Fruit fly (Drosophila melanogaster) whole organism, embryonic: ENCODE measurements around the gene CG33490.

Source experiments
- CG11398 ChIP-seq: fragments of 200-800 bp; sonication (Bioruptor generic); optimal IDR thresholded peaks from 2 replicates; lab custom pipeline; 2016; ENCODE audit warnings: missing biosample characterization, missing genetic modification characterization
- CG13624 ChIP-seq: fragments of 200-800 bp; sonication (Bioruptor generic); optimal IDR thresholded peaks from 2 replicates; lab custom pipeline; 2016; ENCODE audit warnings: missing biosample characterization, missing genetic modification characterization
- CG15514 ChIP-seq: fragments of 200-800 bp; sonication (Bioruptor generic); optimal IDR thresholded peaks from 3 replicates; lab custom pipeline; 2017; ENCODE audit warnings: missing biosample characterization, missing genetic modification characterization, mild to moderate bottlenecking, moderate library complexity, missing genetic modification reagents
- CG15696 ChIP-seq: fragments of 200-800 bp; sonication (Bioruptor generic); optimal IDR thresholded peaks from 2 replicates; lab custom pipeline; 2019; ENCODE audit warnings: missing biosample characterization, mild to moderate bottlenecking, missing genetic modification characterization, moderate library complexity
- CG16813 ChIP-seq: fragments of 200-800 bp; sonication (Bioruptor generic); IDR thresholded peaks from 3 replicates; pipeline ENCODE4 v1.3.6; 2022; ENCODE audit warnings: missing biosample characterization, missing genetic modification characterization; ENCODE audit not compliant: partially characterized antibody
- CG18764 ChIP-seq: fragments of 200-800 bp; sonication (Bioruptor generic); optimal IDR thresholded peaks from 3 replicates; lab custom pipeline; 2016; ENCODE audit warnings: missing biosample characterization, missing genetic modification characterization
- CG7987 ChIP-seq: fragments of 200-800 bp; sonication (Bioruptor generic); optimal IDR thresholded peaks from 2 replicates; lab custom pipeline; 2018; ENCODE audit warnings: missing biosample characterization, mild to moderate bottlenecking, missing genetic modification characterization, moderate library complexity
- CG9876 ChIP-seq: fragments of 200-800 bp; sonication (Bioruptor generic); optimal IDR thresholded peaks from 2 replicates; lab custom pipeline; 2016; ENCODE audit warnings: missing biosample characterization, missing genetic modification characterization
- CTCF ChIP-seq: fragments of 200-800 bp; sonication (Bioruptor generic); optimal IDR thresholded peaks from 2 replicates; lab custom pipeline; 2017; ENCODE audit warnings: missing biosample characterization, mild to moderate bottlenecking, missing genetic modification characterization, moderate library complexity
- Dbx ChIP-seq: fragments of 200-800 bp; sonication (Bioruptor generic); IDR thresholded peaks from 3 replicates; pipeline ENCODE4 v1.3.6; 2022; ENCODE audit warnings: missing biosample characterization, missing genetic modification characterization
- Fer1 ChIP-seq: fragments of 200-800 bp; sonication (Bioruptor generic); optimal IDR thresholded peaks from 2 replicates; lab custom pipeline; 2017; ENCODE audit warnings: missing biosample characterization, mild to moderate bottlenecking, missing genetic modification characterization
- HLH4C ChIP-seq: fragments of 200-800 bp; sonication (Bioruptor generic); IDR thresholded peaks from 3 replicates; pipeline ENCODE4 v1.3.6; 2022; ENCODE audit warnings: missing biosample characterization, missing genetic modification characterization; ENCODE audit not compliant: partially characterized antibody
- HmgZ ChIP-seq: fragments of 200-800 bp; sonication (Bioruptor generic); optimal IDR thresholded peaks from 2 replicates; lab custom pipeline; 2018; ENCODE audit warnings: missing biosample characterization, mild to moderate bottlenecking, missing genetic modification characterization
- Hmr ChIP-seq: fragments of 200-800 bp; sonication (Bioruptor generic); optimal IDR thresholded peaks from 3 replicates; lab custom pipeline; 2017; ENCODE audit warnings: mild to moderate bottlenecking, missing biosample characterization, missing genetic modification reagents, missing genetic modification characterization
- Lhr ChIP-seq: fragments of 200-800 bp; sonication (Bioruptor generic); optimal IDR thresholded peaks from 3 replicates; lab custom pipeline; 2017; ENCODE audit warnings: mild to moderate bottlenecking, missing biosample characterization, missing genetic modification reagents, missing genetic modification characterization
- Med ChIP-seq: fragments of 200-800 bp; sonication (Bioruptor generic); peaks from one replicate; lab custom pipeline; 2016; ENCODE audit warnings: missing biosample characterization, missing genetic modification characterization, mild to moderate bottlenecking, inconsistent platforms, moderate library complexity
- Rfx ChIP-seq: fragments of 200-800 bp; sonication (Bioruptor generic); IDR thresholded peaks from 2 replicates; pipeline ENCODE4 v1.3.6; 2022; ENCODE audit warnings: missing biosample characterization, missing genetic modification characterization
- Xrp1 ChIP-seq: fragments of 200-800 bp; sonication (Bioruptor generic); IDR thresholded peaks from 2 replicates; pipeline ENCODE4 v1.3.6; 2022; ENCODE audit warnings: missing biosample characterization, missing genetic modification characterization
- ato ChIP-seq: fragments of 200-800 bp; sonication (Bioruptor generic); IDR thresholded peaks from 2 replicates; pipeline ENCODE4 v1.3.6; 2022; ENCODE audit warnings: missing biosample characterization, missing genetic modification characterization; ENCODE audit not compliant: partially characterized antibody
- cg ChIP-seq: fragments of 200-800 bp; sonication (Bioruptor generic); optimal IDR thresholded peaks from 3 replicates; lab custom pipeline; 2019; ENCODE audit warnings: missing biosample characterization, mild to moderate bottlenecking, missing genetic modification characterization, moderate library complexity
- chinmo ChIP-seq: fragments of 200-800 bp; sonication (Bioruptor generic); IDR thresholded peaks from 4 replicates; pipeline ENCODE4 v1.3.6; 2022; ENCODE audit warnings: missing biosample characterization, missing genetic modification characterization; ENCODE audit not compliant: partially characterized antibody
- gro ChIP-seq: fragments of 200-800 bp; sonication (Bioruptor generic); optimal IDR thresholded peaks from 2 replicates; lab custom pipeline; 2016; ENCODE audit warnings: missing biosample characterization, missing genetic modification characterization
- inv ChIP-seq: fragments of 200-800 bp; sonication (Bioruptor generic); IDR thresholded peaks from 2 replicates; pipeline ENCODE4 v1.3.6; 2022; ENCODE audit warnings: missing biosample characterization, missing genetic modification characterization; ENCODE audit not compliant: partially characterized antibody
- knrl ChIP-seq: fragments of 200-800 bp; sonication (Bioruptor generic); IDR thresholded peaks from 3 replicates; pipeline ENCODE4 v1.3.6; 2022; ENCODE audit warnings: missing biosample characterization, missing genetic modification characterization; ENCODE audit not compliant: partially characterized antibody
- pzg ChIP-seq: fragments of 200-800 bp; sonication (Bioruptor generic); optimal IDR thresholded peaks from 3 replicates; lab custom pipeline; 2018; ENCODE audit warnings: missing biosample characterization, mild to moderate bottlenecking, missing genetic modification characterization, moderate library complexity
- so ChIP-seq: fragments of 200-800 bp; sonication (Bioruptor generic); IDR thresholded peaks from 3 replicates; pipeline ENCODE4 v1.3.6; 2022; ENCODE audit warnings: missing biosample characterization, missing genetic modification characterization
- unc-4 ChIP-seq: fragments of 200-800 bp; sonication (Bioruptor generic); IDR thresholded peaks from 2 replicates; pipeline ENCODE4 v1.3.6; 2022; ENCODE audit warnings: missing biosample characterization, missing genetic modification characterization; ENCODE audit not compliant: partially characterized antibody
- vvl ChIP-seq: fragments of 200-800 bp; sonication (Bioruptor generic); IDR thresholded peaks from 2 replicates; pipeline ENCODE4 v1.3.6; 2022; ENCODE audit warnings: missing biosample characterization, missing genetic modification characterization
- wor ChIP-seq: fragments of 200-800 bp; sonication (Bioruptor generic); IDR thresholded peaks from 2 replicates; pipeline ENCODE4 v1.3.6; 2022; ENCODE audit warnings: missing biosample characterization, missing genetic modification characterization

The CG33490 gene

DNA sequence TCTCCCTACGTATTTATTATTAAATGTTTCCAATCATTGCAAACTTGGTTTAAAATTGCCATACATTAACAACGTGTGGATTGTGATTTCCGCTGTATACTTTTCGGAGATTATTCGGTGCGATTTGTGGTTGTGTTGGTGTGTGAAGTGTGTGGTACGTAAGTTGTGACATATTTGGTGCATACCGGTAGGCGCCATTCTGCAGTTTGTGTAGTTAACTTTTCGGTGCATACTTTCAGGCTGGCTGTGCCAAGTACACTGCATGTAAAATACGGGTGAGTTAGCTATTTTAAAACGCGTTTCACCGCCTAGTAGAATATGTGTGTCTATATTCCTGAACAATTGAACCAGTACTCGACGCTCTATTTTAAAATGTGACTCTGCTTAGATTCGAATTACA is 51.2 kb downstream of the CG33490 start (continued):
- TF ChIP-seq HmgZ (tag; lab: Kevin White, UChicago) (peak; percentile 74), CG16813 (peak; percentile 15; the same call in 1 of the 3 replicates), vvl (GFP tag; lab: Robert Waterston, UW) (peak; percentile 28; the same call in 1 of the 2 replicates), chinmo (GFP tag; lab: Robert Waterston, UW) (peak; percentile 85; the same call in 3 of the 4 replicates), CG11398 (GFP tag; lab: Kevin White, UChicago) (no peak), pzg (GFP tag; lab: Kevin White, UChicago) (peak; percentile 26), Med (GFP tag; lab: Kevin White, UChicago) (peak; percentile 61), CG15696 (no peak), CG15514 (peak; percentile 98), cg (GFP tag; lab: Kevin White, UChicago) (peak; percentile 92), unc-4 (GFP tag; lab: Robert Waterston, UW) (no peak), HLH4C (GFP tag; lab: Robert Waterston, UW) (peak; percentile 40; the same call in 1 of the 3 replicates), Fer1 (peak; percentile 11), CG9876 (GFP tag; lab: Kevin White, UChicago) (no peak), Rfx (GFP tag; lab: Robert Waterston, UW) (peak; percentile 43; the same call in 1 of the 2 replicates), wor (GFP tag; lab: Robert Waterston, UW) (no peak), CG18764 (GFP tag; lab: Kevin White, UChicago) (no peak), CG7987 (GFP tag; lab: Kevin White, UChicago) (peak; percentile 24), CG13624 (GFP tag; lab: Kevin White, UChicago) (peak; percentile 8), inv (GFP tag; lab: Robert Waterston, UW) (peak; percentile 31; the same call in 1 of the 2 replicates), Lhr (GFP tag; lab: Kevin White, UChicago) (peak; percentile 22), knrl (peak; percentile 38; the same call in 1 of the 3 replicates), Hmr (GFP tag; lab: Kevin White, UChicago) (peak; percentile 12), so (GFP tag; lab: Robert Waterston, UW) (peak; percentile 55; the same call in 1 of the 3 replicates), Dbx (GFP tag; lab: Robert Waterston, UW) (peak; percentile 58; the same call in 1 of the 3 replicates), ato (GFP tag; lab: Robert Waterston, UW) (0 out of 2 replicates have a peak, but pooled peaks have one; percentile 13), gro (peak; percentile 15), Xrp1 (GFP tag; lab: Robert Waterston, UW) (0 out of 2 replicates have a peak, but pooled peaks have one; percentile 11), CTCF (GFP tag; lab: Kevin White, UChicago) (peak; percentile 80)
